Worm (Caenorhabditis elegans) whole organism, young adult: ENCODE data around the gene T26G10.4.

Source experiments
- T07F8.4 ChIP-seq: sonication (generic microtip); optimal IDR thresholded peaks from 2 replicates; lab custom pipeline; 2016; ENCODE audit warnings: mild to moderate bottlenecking, missing genetic modification characterization, moderate library complexity, missing compliant biosample characterization
- nhr-90 ChIP-seq: sonication (generic microtip); optimal IDR thresholded peaks from 2 replicates; lab custom pipeline; 2016; ENCODE audit warnings: missing genotype, mild to moderate bottlenecking, missing genetic modification characterization, missing compliant biosample characterization
- snpc-4 ChIP-seq, 5 experiments: fragments of 150-350 bp in 1 of 5; sonication (generic microtip) in 4 of 5; optimal IDR thresholded peaks; 2 replicates each; lab custom pipeline; 2014 to 2018; ENCODE audit warnings: missing genetic modification characterization in 5 of 5, missing biosample characterization in 3 of 5, antibody characterized with exemption in 2 of 5, mild to moderate bottlenecking in 2 of 5, missing compliant biosample characterization in 2 of 5, missing genotype in 2 of 5, moderate library complexity in 2 of 5, missing genetic modification reagents in 1 of 5

- no peak for TF ChIP-seq snpc-4 (GFP tag; optimal IDR thresholded peaks at IDR 0.05; lab: Kevin White, UChicago)
- no peak for TF ChIP-seq snpc-4 (tag; optimal IDR thresholded peaks at IDR 0.05; lab: Kevin White, UChicago)
- TF ChIP-seq T07F8.4 (tag; lab: Kevin White, UChicago) = no peak
- TF ChIP-seq nhr-90 (tag; lab: Kevin White, UChicago) = no peak
Observed at ce11 chrIII:9450933-9451332, 30.6 kb downstream of the T26G10.4 start.
